Worm (Caenorhabditis elegans) whole organism, L4/young adult: ENCODE results near the gene srh-78.

ENCODE experiments used
- dao-5 ChIP-seq: sonication (generic microtip); optimal IDR thresholded peaks from 2 replicates; lab custom pipeline; 2016; ENCODE audit warnings: missing genotype, missing genetic modification characterization, moderate library complexity, missing compliant biosample characterization
- him-1 ChIP-seq: sonication (generic microtip); optimal IDR thresholded peaks from 2 replicates; lab custom pipeline; 2016; ENCODE audit warnings: missing genotype, missing genetic modification reagents, missing genetic modification characterization, missing compliant biosample characterization

ce11 chrV:247576-247975 is 30.6 kb downstream of the srh-78 start:
- TF ChIP-seq dao-5 (tag; lab: Kevin White, UChicago) (no peak), him-1 (tag; lab: Kevin White, UChicago) (no peak)
